Worm (Caenorhabditis elegans): ENCODE results near the gene flp-19.

Gene flp-19

DNA sequence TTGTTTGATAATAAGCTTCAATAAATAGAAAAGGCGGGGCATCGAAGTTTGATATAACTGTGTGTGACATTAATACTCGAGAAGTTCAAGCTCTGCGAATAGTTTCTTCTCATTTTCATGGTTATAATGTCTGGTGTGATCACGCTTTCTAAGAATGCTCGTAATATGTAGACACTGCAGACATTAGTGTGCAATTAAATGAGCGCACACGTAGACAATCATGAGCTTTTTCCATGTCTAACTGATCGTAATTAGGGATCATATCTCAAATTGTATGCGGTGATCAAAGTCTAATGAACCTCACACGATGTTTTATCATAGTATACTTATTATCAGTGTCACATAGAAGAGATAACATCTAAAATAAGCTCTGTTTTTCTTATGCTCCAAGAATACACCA, 45.6 kb downstream of the flp-19 start:
- TF ChIP-seq ref-1 (GFP tag; conservative IDR thresholded peaks at IDR 0.05), result no peak

Measured in whole organism, midembryonic.